Worm (Caenorhabditis elegans): ENCODE results near the gene unc-93.

unc-93 gene

DNA sequence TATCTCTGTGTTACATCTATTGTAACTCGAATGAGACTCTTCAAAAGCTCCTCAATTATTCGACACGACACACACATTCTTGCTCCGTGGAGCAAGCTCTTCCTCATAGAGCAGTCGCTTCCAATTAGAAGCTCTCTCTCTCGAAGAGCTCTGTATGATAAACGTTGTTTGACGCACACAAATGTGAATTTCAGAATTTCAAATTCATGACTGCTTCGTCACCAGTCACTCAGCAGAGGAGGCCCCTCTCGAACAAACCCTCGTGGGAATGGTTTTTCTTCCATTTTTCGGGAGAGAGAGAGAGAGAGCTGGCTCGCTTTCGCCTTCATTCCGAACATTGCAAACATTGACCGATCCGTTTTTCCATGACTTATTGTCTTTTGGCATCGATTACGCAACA lies 11.8 kb upstream of the unc-93 start:
- no peak for TF ChIP-seq cebp-1 (GFP tag; IDR thresholded peaks at IDR 0.05)
- peak; percentile 8 for TF ChIP-seq cebp-1 (tag; optimal IDR thresholded peaks at IDR 0.05)
- TF ChIP-seq tbp1 (GFP tag; optimal IDR thresholded peaks at IDR 0.05), result no peak

DNA sequence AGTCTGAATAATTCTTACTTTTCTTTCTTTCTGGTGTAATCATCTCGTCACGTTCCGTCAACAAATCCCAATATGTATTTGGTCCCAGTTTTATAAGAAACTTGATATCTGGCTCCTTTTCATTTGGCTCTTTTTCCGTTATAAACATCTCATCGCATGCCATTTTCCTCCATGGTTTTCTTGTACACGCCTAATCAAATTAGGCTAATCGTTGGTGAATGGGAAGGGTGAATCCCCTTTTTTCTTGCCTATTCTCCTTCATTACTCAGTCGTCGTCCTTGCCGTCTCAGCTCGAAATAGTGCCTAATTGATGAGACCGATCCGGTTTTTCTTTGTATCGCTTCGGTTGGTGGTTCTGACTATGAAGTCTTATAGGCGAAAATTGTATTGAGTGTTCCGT lies 10.0 kb upstream of the unc-93 start:
- TF ChIP-seq dpff-1 (tag; optimal IDR thresholded peaks at IDR 0.05), result no peak
- no peak for TF ChIP-seq C17E4.6 (GFP tag; IDR thresholded peaks at IDR 0.05)
- TF ChIP-seq F37B4.10 (GFP tag; IDR thresholded peaks at IDR 0.05), result no peak
- no peak for TF ChIP-seq dpl-1 (GFP tag; optimal IDR thresholded peaks at IDR 0.05)
- TF ChIP-seq lsy-27 (tag; optimal IDR thresholded peaks at IDR 0.05; ENCODE audit: borderline replicate concordance, insufficient read depth), result no peak
- no peak for TF ChIP-seq attf-5 (GFP tag; optimal IDR thresholded peaks at IDR 0.05)
- no peak for TF ChIP-seq zfh-2 (GFP tag; conservative IDR thresholded peaks at IDR 0.05)

- TF ChIP-seq nfyb-1 (GFP tag; IDR thresholded peaks at IDR 0.05) (peak; percentile 73), rcor-1 (GFP tag; IDR thresholded peaks at IDR 0.05) (no peak)
These were observed 9.3 kb upstream of the unc-93 start for ce11 chrIII:3634873-3635272.

DNA sequence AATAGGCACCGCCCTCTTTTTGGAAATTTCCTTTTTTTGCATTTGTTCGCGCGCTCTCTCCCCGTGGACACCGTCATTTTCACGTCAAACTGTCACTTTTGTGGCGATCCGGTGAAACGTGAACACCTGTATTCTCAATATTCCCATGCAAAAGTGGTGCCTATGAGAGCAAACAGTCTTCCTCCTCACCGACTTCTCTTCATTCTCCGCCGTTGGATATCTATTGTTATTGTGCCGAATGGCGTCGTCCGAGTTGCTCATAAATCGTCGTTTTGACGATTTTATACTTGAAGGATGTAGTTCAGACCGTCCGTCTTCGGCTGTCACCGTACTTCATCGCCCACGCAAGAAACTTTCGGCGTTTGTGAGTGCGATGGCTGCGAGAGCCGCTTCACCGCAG lies 8.3 kb upstream of the unc-93 start, which contains the start of gene rilp-1:
rilp-1 (plus strand) TSS at position 301 of the 400 bp plus-strand sequence.
- TF ChIP-seq dox-1 (GFP tag; IDR thresholded peaks at IDR 0.05) (no peak), aptf-2 (GFP tag; conservative IDR thresholded peaks at IDR 0.05) (no peak), rcor-1 (GFP tag; IDR thresholded peaks at IDR 0.05) (no peak), rec-8 (tag; optimal IDR thresholded peaks at IDR 0.05) (no peak), tlf-1 (GFP tag; optimal IDR thresholded peaks at IDR 0.05) (no peak), atf-7 (tag; optimal IDR thresholded peaks at IDR 0.05) (no peak), ztf-3 (GFP tag; optimal IDR thresholded peaks at IDR 0.05) (no peak), Y79H2A.3 (GFP tag; conservative IDR thresholded peaks at IDR 0.05) (no peak)

- TF ChIP-seq nhr-80 (tag; optimal IDR thresholded peaks at IDR 0.05) (peak; percentile 86), zfh-2 (GFP tag; conservative IDR thresholded peaks at IDR 0.05) (peak; percentile 45; the same call in 1 of the 2 replicates), attf-5 (GFP tag; optimal IDR thresholded peaks at IDR 0.05) (peak; percentile 61), cebp-1 (GFP tag; IDR thresholded peaks at IDR 0.05) (peak; percentile 52; the same call in 1 of the 2 replicates), cebp-1 (tag; optimal IDR thresholded peaks at IDR 0.05) (peak; percentile 91), ceh-100 (GFP tag; IDR thresholded peaks at IDR 0.05) (no peak)
These were observed 6.8 kb upstream of the unc-93 start for ce11 chrIII:3637251-3637989.

ce11 chrIII:3643602-3644001 lies 573 bp upstream of the unc-93 start:
- TF ChIP-seq mxl-1 (tag; optimal IDR thresholded peaks at IDR 0.05) (no peak), C17E4.6 (GFP tag; IDR thresholded peaks at IDR 0.05) (no peak), snpc-4 (GFP tag; optimal IDR thresholded peaks at IDR 0.05) (no peak), snpc-4 (tag; optimal IDR thresholded peaks at IDR 0.05) (no peak), chd-7 (tag; optimal IDR thresholded peaks at IDR 0.05) (no peak), ama-1 (optimal IDR thresholded peaks at IDR 0.05) (no peak), ama-1 (GFP tag; optimal IDR thresholded peaks at IDR 0.05) (no peak)

- TF ChIP-seq nhr-80 (tag; optimal IDR thresholded peaks at IDR 0.05) (peak; percentile 64), gei-17 (GFP tag; optimal IDR thresholded peaks at IDR 0.05) (no peak)
These were observed 5.1 kb downstream of the unc-93 start for ce11 chrIII:3649305-3649704.
